Worm (Caenorhabditis elegans): Measurements from ENCODE around the gene sly-1.
A peak's percentile ranks its signal among the peaks of the same experiment; 100 is the strongest.

The sly-1 gene

ce11 chrIII:10488052-10488451 is 18.8 kb upstream of the sly-1 start, which contains the start of gene ptr-25:
Gene ptr-25, plus strand, starts transcription at chrIII:10488124.
- TF ChIP-seq pqm-1 (tag; optimal IDR thresholded peaks at IDR 0.05): no peak
- no peak for TF ChIP-seq elt-1 (tag; optimal IDR thresholded peaks at IDR 0.05)
- no peak for TF ChIP-seq skn-1 (tag; optimal IDR thresholded peaks at IDR 0.05)
- no peak for TF ChIP-seq aly-2 (tag; optimal IDR thresholded peaks at IDR 0.05)
- TF ChIP-seq nhr-11 (tag; optimal IDR thresholded peaks at IDR 0.05): no peak
- no peak for TF ChIP-seq fkh-10 (GFP tag; optimal IDR thresholded peaks at IDR 0.05)
- TF ChIP-seq ceh-9 (tag; optimal IDR thresholded peaks at IDR 0.05): no peak
- no peak for TF ChIP-seq ztf-11 (tag; optimal IDR thresholded peaks at IDR 0.05)
- no peak for TF ChIP-seq mdl-1 (tag; optimal IDR thresholded peaks at IDR 0.05)

- TF ChIP-seq nhr-11 (tag; optimal IDR thresholded peaks at IDR 0.05) (no peak), unc-62 (GFP tag; optimal IDR thresholded peaks at IDR 0.05) (no peak), fkh-10 (GFP tag; optimal IDR thresholded peaks at IDR 0.05) (no peak), zag-1 (tag; optimal IDR thresholded peaks at IDR 0.05) (no peak), snpc-4 (tag; optimal IDR thresholded peaks at IDR 0.05) (no peak), egl-27 (tag; optimal IDR thresholded peaks at IDR 0.05) (no peak)
These were observed 3.1 kb upstream of the sly-1 start, which contains the start of gene rab-33 for ce11 chrIII:10503753-10504152. Gene rab-33, minus strand, starts transcription at chrIII:10503853.

ce11 chrIII:10505182-10505581 is 1.7 kb upstream of the sly-1 start, which contains the start of the genes taf-11.3 and urm-1:
Gene taf-11.3, minus strand, starts transcription at chrIII:10505250.
Gene urm-1, plus strand, starts transcription at chrIII:10505480.
- TF ChIP-seq ZK546.5 (tag; optimal IDR thresholded peaks at IDR 0.05) (no peak), mml-1 (tag; optimal IDR thresholded peaks at IDR 0.05) (no peak), skn-1 (tag; optimal IDR thresholded peaks at IDR 0.05) (no peak), eor-1 (tag; optimal IDR thresholded peaks at IDR 0.05) (no peak), elt-1 (tag; optimal IDR thresholded peaks at IDR 0.05) (no peak), pha-4 (tag; optimal IDR thresholded peaks at IDR 0.05) (peak; percentile 90), nhr-43 (tag; optimal IDR thresholded peaks at IDR 0.05; ENCODE audit: poor library complexity, severe bottlenecking) (peak; percentile 61), sea-2 (GFP tag; optimal IDR thresholded peaks at IDR 0.05) (no peak), ceh-9 (tag; optimal IDR thresholded peaks at IDR 0.05) (no peak), nhr-25 (tag; optimal IDR thresholded peaks at IDR 0.05) (peak; percentile 35), ztf-11 (tag; optimal IDR thresholded peaks at IDR 0.05) (no peak), nhr-77 (tag; optimal IDR thresholded peaks at IDR 0.05) (no peak), lin-39 (tag; optimal IDR thresholded peaks at IDR 0.05) (peak; percentile 24), nhr-23 (tag; optimal IDR thresholded peaks at IDR 0.05) (peak; percentile 89), nhr-11 (tag; optimal IDR thresholded peaks at IDR 0.05) (no peak), nhr-12 (tag; optimal IDR thresholded peaks at IDR 0.05) (no peak), pqm-1 (tag; optimal IDR thresholded peaks at IDR 0.05) (no peak), R02D3.7 (tag; optimal IDR thresholded peaks at IDR 0.05) (peak; percentile 56), ceh-16 (tag; optimal IDR thresholded peaks at IDR 0.05) (no peak), mdl-1 (tag; optimal IDR thresholded peaks at IDR 0.05) (no peak), ceh-28 (tag; optimal IDR thresholded peaks at IDR 0.05) (no peak), snpc-4 (tag; optimal IDR thresholded peaks at IDR 0.05) (peak; percentile 88), unc-39 (tag; optimal IDR thresholded peaks at IDR 0.05) (no peak), ama-1 (optimal IDR thresholded peaks at IDR 0.05) (no peak), aly-2 (tag; optimal IDR thresholded peaks at IDR 0.05) (no peak), egl-27 (tag; optimal IDR thresholded peaks at IDR 0.05) (no peak), lsy-12 (tag; optimal IDR thresholded peaks at IDR 0.05) (no peak), hmg-11 (tag; optimal IDR thresholded peaks at IDR 0.05) (peak; percentile 67), nfya-1 (tag; optimal IDR thresholded peaks at IDR 0.05; ENCODE audit: insufficient read depth) (peak; percentile 85), elt-2 (tag; optimal IDR thresholded peaks at IDR 0.05) (peak; percentile 21), lin-15B (tag; optimal IDR thresholded peaks at IDR 0.05) (peak; percentile 93), nhr-76 (tag; optimal IDR thresholded peaks at IDR 0.05) (no peak), fkh-2 (tag; optimal IDR thresholded peaks at IDR 0.05) (no peak), nhr-67 (tag; optimal IDR thresholded peaks at IDR 0.05) (no peak), daf-12 (tag; optimal IDR thresholded peaks at IDR 0.05) (no peak), jun-1 (tag; optimal IDR thresholded peaks at IDR 0.05) (peak; percentile 13)

Measured in whole organism, L3 larva.